Worm (Caenorhabditis elegans): ENCODE results near the gene stim-1.

The stim-1 gene

ce11 chrIII:365649-366048, 52.9 kb downstream of the stim-1 start, which contains the start of gene pll-1:
TSS of gene pll-1 (plus strand) at chrIII:365949.
- TF ChIP-seq unc-62 (GFP tag; optimal IDR thresholded peaks at IDR 0.05) = no peak

- no peak for TF ChIP-seq unc-62 (GFP tag; optimal IDR thresholded peaks at IDR 0.05)
These were observed 58.2 kb downstream of the stim-1 start for ce11 chrIII:360315-360714.
